Worm (Caenorhabditis elegans): ENCODE results near the gene ifo-1.

DNA sequence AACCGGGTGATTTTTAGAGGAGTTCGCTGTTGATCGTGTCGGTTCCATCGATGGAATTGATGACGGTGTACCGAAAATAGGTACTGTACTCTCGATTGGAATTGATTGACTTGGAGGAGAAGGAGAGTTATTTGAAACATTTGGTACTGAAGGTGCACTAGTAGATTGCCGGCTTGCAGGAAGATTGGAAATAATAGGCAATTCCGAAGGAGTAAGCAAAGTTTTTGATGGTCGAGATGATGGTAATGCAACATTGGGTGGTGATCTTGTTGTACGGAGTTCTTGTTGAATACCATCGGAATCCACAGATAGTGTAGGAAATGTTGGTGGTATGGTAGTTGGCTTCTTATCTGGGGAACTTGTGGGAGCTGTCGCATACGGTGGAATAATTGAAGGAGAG is 12.6 kb upstream of the ifo-1 start:
- no peak for TF ChIP-seq pha-4 (tag; optimal IDR thresholded peaks at IDR 0.05)
- TF ChIP-seq unc-62 (GFP tag; optimal IDR thresholded peaks at IDR 0.05), result no peak
- TF ChIP-seq Y67H2A.10 (GFP tag; conservative IDR thresholded peaks at IDR 0.05), result no peak
- no peak for TF ChIP-seq ceh-79 (tag; optimal IDR thresholded peaks at IDR 0.05)
- no peak for TF ChIP-seq C06A6.2 (GFP tag; conservative IDR thresholded peaks at IDR 0.05)
- TF ChIP-seq sptf-2 (GFP tag; optimal IDR thresholded peaks at IDR 0.05), result no peak

All from whole organism, young adult.